Fruit fly (Drosophila melanogaster) Kc167 (cell line): ENCODE data around the gene CG3527.

Source experiments
- Myc ChIP-seq: fragments of >200 bp; optimal IDR thresholded peaks from 2 replicates; lab custom pipeline; 2017; ENCODE audit warnings: missing external identifiers
- Sin3A ChIP-seq: fragments of >200 bp; optimal IDR thresholded peaks from 2 replicates; lab custom pipeline; 2018; ENCODE audit warnings: missing external identifiers
- h ChIP-seq: fragments of >200 bp; optimal IDR thresholded peaks from 3 replicates; lab custom pipeline; 2018; ENCODE audit warnings: missing external identifiers
- insv ChIP-seq: fragments of >200 bp; optimal IDR thresholded peaks from 3 replicates; lab custom pipeline; 2018; ENCODE audit warnings: missing external identifiers
- psq ChIP-seq: fragments of >200 bp; optimal IDR thresholded peaks from 2 replicates; lab custom pipeline; 2017; ENCODE audit warnings: missing external identifiers
- ttk ChIP-seq: sonication (Bioruptor generic); optimal IDR thresholded peaks from 2 replicates; lab custom pipeline; 2017; ENCODE audit warnings: missing external identifiers

dm6 chrX:4587584-4587983 is 35.8 kb downstream of the CG3527 start:
- TF ChIP-seq insv (lab: Kevin White, UChicago) (no peak), Sin3A (no peak), psq (no peak), ttk (no peak), h (lab: Kevin White, UChicago) (no peak), Myc (no peak)
